Worm (Caenorhabditis elegans) whole organism, early embryonic: Measurements from ENCODE around the gene trk-1.

Source experiments
- B0310.2 ChIP-seq: sonication (generic microtip); optimal IDR thresholded peaks from 2 replicates; lab custom pipeline; 2016; ENCODE audit warnings: mild to moderate bottlenecking, missing genetic modification characterization, missing compliant biosample characterization
- F13C5.2 ChIP-seq: sonication (generic microtip); optimal IDR thresholded peaks from 2 replicates; lab custom pipeline; 2017; ENCODE audit warnings: mild to moderate bottlenecking, missing genetic modification characterization, inconsistent platforms, missing compliant biosample characterization
- aly-1 ChIP-seq: sonication (generic microtip); optimal IDR thresholded peaks from 2 replicates; lab custom pipeline; 2016; ENCODE audit warnings: missing genetic modification characterization, missing compliant biosample characterization
- ama-1 ChIP-seq: fragments of 150-350 bp; optimal IDR thresholded peaks from 2 replicates; lab custom pipeline; 2014
- ceh-13 ChIP-seq: fragments of 200-800 bp; sonication (Bioruptor generic); optimal IDR thresholded peaks from 2 replicates; lab custom pipeline; 2018; ENCODE audit warnings: mild to moderate bottlenecking, missing genetic modification characterization, missing compliant biosample characterization
- ceh-36 ChIP-seq: sonication (generic microtip); optimal IDR thresholded peaks from 2 replicates; lab custom pipeline; 2016; ENCODE audit warnings: missing genetic modification characterization, inconsistent platforms, missing compliant biosample characterization
- ets-7 ChIP-seq: sonication (generic microtip); optimal IDR thresholded peaks from 2 replicates; lab custom pipeline; 2016; ENCODE audit warnings: missing genotype, missing genetic modification characterization, missing compliant biosample characterization
- flt-1 ChIP-seq: fragments of 200-800 bp; sonication (Bioruptor generic); IDR thresholded peaks from 2 replicates; pipeline ENCODE4 v1.3.6; 2022; ENCODE audit warnings: missing genetic modification characterization, missing compliant biosample characterization
- hmbx-1 ChIP-seq: sonication (generic microtip); optimal IDR thresholded peaks from 2 replicates; lab custom pipeline; 2016; ENCODE audit warnings: mild to moderate bottlenecking, missing genetic modification characterization, missing compliant biosample characterization
- hmg-4 ChIP-seq: fragments of 200-800 bp; sonication (Bioruptor generic); optimal IDR thresholded peaks from 2 replicates; lab custom pipeline; 2018; ENCODE audit warnings: mild to moderate bottlenecking, missing genetic modification characterization, missing compliant biosample characterization
- hnd-1 ChIP-seq: sonication (generic microtip); optimal IDR thresholded peaks from 2 replicates; lab custom pipeline; 2016; ENCODE audit warnings: missing genetic modification characterization, missing compliant biosample characterization
- pes-1 ChIP-seq: fragments of 200-800 bp; sonication (Bioruptor generic); IDR thresholded peaks from 2 replicates; pipeline ENCODE4 v1.3.6; 2022; ENCODE audit warnings: missing genetic modification reagents, missing genetic modification characterization, missing compliant biosample characterization
- scrt-1 ChIP-seq: fragments of 200-800 bp; sonication (Bioruptor generic); IDR thresholded peaks from 2 replicates; pipeline ENCODE4 v1.3.6; 2022; ENCODE audit warnings: missing genetic modification characterization, missing compliant biosample characterization
- sea-1 ChIP-seq: fragments of 200-800 bp; sonication (Bioruptor generic); conservative IDR thresholded peaks from 2 replicates; pipeline ENCODE4 v1.3.6; 2022; ENCODE audit warnings: missing genetic modification characterization, missing compliant biosample characterization
- tbx-11 ChIP-seq: fragments of 200-800 bp; sonication (Bioruptor generic); IDR thresholded peaks from 2 replicates; pipeline ENCODE4 v1.3.6; 2022; ENCODE audit warnings: missing genetic modification characterization, missing compliant biosample characterization
- tbx-37 ChIP-seq: fragments of 200-800 bp; sonication (Bioruptor generic); conservative IDR thresholded peaks from 2 replicates; pipeline ENCODE4 v1.3.6; 2022; ENCODE audit warnings: missing genetic modification reagents, missing genetic modification characterization, missing compliant biosample characterization
- tra-4 ChIP-seq: sonication (generic microtip); optimal IDR thresholded peaks from 2 replicates; lab custom pipeline; 2017; ENCODE audit warnings: missing genetic modification characterization, missing compliant biosample characterization

Gene trk-1

DNA sequence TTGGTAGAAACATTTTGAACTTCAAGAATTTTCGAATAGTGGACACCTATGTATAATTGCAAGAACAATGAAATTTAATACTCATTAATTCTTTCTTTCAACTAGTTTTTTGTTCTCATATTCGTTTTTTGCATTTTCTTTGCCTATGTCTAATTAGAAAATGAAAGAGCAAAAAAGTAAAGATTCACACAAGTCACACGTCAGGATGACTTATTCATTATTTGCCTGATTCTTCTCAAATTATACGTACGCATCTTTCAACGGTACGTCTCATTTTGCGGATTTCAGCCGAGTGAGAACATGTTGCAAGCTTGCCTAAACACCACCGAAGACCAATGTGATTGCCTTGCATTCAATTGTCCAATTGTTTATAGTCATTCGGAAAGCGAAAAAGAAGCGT is 29.9 kb upstream of the trk-1 start, which contains the start of gene nmur-1:
nmur-1 (plus strand) TSS at position 301 of the 400 bp plus-strand sequence.
- TF ChIP-seq ama-1 (no peak), tbx-37 (GFP tag; lab: Robert Waterston, UW) (no peak), F13C5.2 (tag; lab: Kevin White, UChicago) (no peak), tbx-11 (GFP tag; lab: Robert Waterston, UW) (no peak), hnd-1 (tag; lab: Kevin White, UChicago) (no peak)

DNA sequence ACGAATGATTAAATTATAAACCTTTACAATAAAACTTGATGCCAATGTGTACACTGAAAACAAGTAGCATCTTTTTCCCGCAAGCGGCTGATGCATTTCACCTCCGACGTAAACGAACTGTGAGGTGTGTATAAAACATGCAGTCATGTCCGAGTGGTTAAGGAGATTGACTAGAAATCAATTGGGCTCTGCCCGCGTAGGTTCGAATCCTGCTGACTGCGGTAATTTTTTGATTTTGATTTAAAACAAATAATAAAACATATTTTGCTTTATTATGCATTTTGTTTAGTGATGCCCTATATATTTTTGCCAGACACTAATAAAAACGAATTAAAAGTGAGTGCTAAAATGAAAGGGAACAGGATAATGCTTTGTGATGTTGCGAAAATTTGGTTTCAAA is 20.7 kb upstream of the trk-1 start:
- TF ChIP-seq hnd-1 (tag; lab: Kevin White, UChicago) (peak; percentile 33), scrt-1 (GFP tag; lab: Robert Waterston, UW) (no peak; the same call in 1 of the 2 replicates), pes-1 (GFP tag; lab: Robert Waterston, UW) (peak; percentile 82), F13C5.2 (tag; lab: Kevin White, UChicago) (peak; percentile 6), ets-7 (tag; lab: Kevin White, UChicago) (peak; percentile 9), tbx-11 (GFP tag; lab: Robert Waterston, UW) (peak; percentile 66; the same call in 1 of the 2 replicates), tbx-37 (GFP tag; lab: Robert Waterston, UW) (no peak), ceh-13 (GFP tag; lab: Kevin White, UChicago) (peak; percentile 54), ceh-36 (tag; lab: Kevin White, UChicago) (peak; percentile 56)

DNA sequence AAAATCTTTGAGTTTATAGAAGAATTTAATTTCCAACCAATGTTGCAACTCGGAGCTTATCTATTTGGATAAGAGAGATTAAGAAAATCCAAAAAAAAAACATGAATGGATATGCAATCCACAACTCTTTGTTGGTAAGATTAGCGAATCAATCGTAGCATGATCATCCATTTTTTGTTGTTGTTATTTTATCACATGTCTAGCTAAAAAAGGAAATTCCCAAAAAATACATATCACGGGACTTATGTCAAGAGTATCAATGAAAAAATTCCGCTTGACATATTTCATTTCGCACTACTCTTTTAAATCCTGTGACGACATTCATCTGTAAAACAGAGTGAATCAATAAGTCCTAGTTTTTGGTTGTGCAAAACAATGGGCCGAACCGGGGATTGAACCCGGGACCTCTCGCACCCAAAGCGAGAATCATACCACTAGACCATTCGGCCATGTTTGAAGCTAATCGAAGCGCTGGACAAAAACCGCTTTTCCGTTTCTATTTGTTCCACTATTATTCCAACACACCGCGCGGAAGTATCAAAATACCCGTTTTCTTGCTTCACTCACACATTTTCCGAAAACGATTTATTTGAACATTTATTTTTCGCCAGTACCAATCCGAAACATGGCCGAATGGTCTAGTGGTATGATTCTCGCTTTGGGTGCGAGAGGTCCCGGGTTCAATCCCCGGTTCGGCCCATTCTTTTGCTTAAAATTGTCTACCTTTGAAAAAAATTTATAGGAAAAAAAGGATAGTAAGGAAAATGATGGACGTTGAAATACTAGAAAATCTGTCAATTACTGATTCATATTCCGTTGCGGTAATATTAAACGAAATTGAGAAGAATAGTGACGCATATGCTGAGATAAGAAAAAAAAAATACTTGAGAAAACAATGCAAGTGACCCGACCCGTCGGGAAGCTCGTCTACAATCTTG is 18.6 kb upstream of the trk-1 start:
- 0 out of 2 replicates have a peak, but pooled peaks have one; percentile 20 for TF ChIP-seq tbx-37 (GFP tag; lab: Robert Waterston, UW)
- no peak for TF ChIP-seq ceh-13 (GFP tag; lab: Kevin White, UChicago)
- TF ChIP-seq hnd-1 (tag; lab: Kevin White, UChicago): peak; percentile 9

DNA sequence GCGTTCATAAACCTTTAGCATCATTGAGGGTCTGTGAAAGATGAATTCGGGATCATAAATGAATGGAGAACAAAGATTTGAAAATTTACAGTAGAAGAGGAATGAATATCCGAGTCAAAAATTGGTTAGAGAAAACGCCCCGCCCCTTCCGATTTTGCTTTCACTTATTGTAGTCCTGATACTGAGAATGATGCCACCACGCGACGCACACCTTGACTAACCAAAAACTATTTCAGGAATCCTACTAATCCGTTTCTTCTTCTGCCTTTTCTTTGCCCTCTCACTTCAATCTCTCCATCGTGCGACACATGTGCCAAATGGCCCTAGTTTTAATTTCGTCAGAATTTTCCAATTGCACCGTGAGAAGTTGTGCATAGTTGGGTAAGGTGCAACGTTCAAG is 12.7 kb upstream of the trk-1 start:
- TF ChIP-seq F13C5.2 (tag; lab: Kevin White, UChicago) (no peak), tra-4 (no peak), hmbx-1 (tag; lab: Kevin White, UChicago) (no peak), tbx-37 (GFP tag; lab: Robert Waterston, UW) (no peak), sea-1 (no peak), hmg-4 (no peak), ets-7 (tag; lab: Kevin White, UChicago) (no peak), aly-1 (no peak), scrt-1 (GFP tag; lab: Robert Waterston, UW) (no peak), B0310.2 (tag; lab: Kevin White, UChicago) (no peak), flt-1 (GFP tag; lab: Robert Waterston, UW) (no peak), hnd-1 (tag; lab: Kevin White, UChicago) (no peak), ama-1 (no peak)

DNA sequence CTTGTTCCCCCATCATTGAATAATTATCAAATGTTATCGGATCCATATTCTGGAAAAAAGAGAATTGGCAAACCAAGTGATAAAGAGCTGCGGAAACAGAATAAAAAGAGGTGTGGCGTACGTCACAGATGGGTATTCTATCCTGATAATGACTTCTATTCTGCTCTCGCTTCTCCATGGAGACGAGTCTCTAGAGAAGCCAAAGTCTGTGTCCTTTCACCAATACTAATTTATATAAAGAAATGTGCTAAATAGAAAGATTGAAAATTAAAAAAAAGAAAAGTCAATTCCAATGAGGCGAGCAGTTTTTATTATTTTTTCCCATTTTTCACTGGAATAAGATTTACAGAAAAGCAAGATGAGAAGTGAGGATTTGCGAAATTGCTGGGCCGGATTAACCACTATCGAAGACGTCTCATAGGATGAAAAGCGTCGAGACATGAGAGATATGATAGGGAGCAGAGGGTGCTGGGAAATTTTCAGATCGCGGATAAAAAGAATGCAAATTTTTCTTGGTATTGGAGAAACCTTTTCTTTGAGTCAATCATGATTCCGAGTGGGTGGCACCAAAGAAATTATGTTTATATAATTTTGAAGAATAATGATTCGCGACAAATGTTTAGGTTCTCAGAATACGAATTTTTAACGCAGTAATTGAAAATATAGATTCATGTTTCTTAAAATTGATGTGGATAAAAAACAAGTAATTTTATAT is 10.5 kb upstream of the trk-1 start, which contains the start of gene aexr-3:
aexr-3 (minus strand) TSS at position 51 of the 715 bp plus-strand sequence.
- TF ChIP-seq scrt-1 (GFP tag; lab: Robert Waterston, UW): no peak
- no peak for TF ChIP-seq pes-1 (GFP tag; lab: Robert Waterston, UW)
- TF ChIP-seq ets-7 (tag; lab: Kevin White, UChicago): no peak
- TF ChIP-seq tra-4: no peak
- no peak for TF ChIP-seq ceh-36 (tag; lab: Kevin White, UChicago)
- TF ChIP-seq hnd-1 (tag; lab: Kevin White, UChicago): no peak
- TF ChIP-seq hmbx-1 (tag; lab: Kevin White, UChicago): no peak
- no peak for TF ChIP-seq flt-1 (GFP tag; lab: Robert Waterston, UW)
- no peak for TF ChIP-seq ceh-13 (GFP tag; lab: Kevin White, UChicago)
- no peak for TF ChIP-seq hmg-4

DNA sequence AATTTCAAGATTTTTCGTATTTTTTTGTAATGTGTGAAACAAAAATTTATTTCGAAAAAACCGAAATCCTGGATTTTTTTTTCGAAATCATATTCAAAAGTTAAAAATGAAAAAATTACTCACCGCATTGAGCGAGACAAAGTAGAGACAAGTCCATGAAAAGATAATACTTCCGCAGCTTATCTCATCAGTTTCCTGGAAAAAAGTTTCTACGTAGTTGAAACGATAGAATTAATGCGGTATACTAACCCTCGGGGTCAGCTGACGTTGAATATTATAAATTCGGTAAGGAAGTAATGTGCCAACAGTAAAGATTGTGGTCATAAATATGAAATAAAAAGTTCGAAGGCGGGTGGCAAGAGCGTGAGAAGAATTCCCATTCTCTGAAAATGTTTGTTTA is 7.2 kb upstream of the trk-1 start:
- no peak for TF ChIP-seq ama-1
- no peak for TF ChIP-seq flt-1 (GFP tag; lab: Robert Waterston, UW)
- no peak for TF ChIP-seq scrt-1 (GFP tag; lab: Robert Waterston, UW)
- TF ChIP-seq pes-1 (GFP tag; lab: Robert Waterston, UW): no peak
- TF ChIP-seq aly-1: no peak
- no peak for TF ChIP-seq sea-1
- TF ChIP-seq tbx-11 (GFP tag; lab: Robert Waterston, UW): no peak
- TF ChIP-seq hmbx-1 (tag; lab: Kevin White, UChicago): no peak
- TF ChIP-seq hnd-1 (tag; lab: Kevin White, UChicago): no peak

DNA sequence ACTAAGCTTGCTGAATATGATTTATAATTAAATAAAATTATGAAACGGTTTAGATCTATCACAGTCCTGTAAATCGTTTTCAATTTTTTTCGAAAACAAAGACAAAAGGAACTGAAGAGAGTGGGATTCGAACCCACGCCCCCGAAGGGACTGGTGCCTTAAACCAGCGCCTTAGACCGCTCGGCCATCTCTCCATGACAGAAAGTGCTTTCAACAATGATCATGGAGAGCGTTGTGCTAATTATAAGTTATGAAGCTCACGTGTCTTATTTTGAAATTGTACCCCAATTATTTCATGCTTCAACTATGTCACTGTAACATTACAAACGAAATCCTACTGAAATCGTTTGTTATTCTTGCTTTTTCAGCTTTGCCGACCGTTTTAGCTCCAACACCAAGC is 5.0 kb upstream of the trk-1 start:
- TF ChIP-seq hmg-4 (no peak), B0310.2 (tag; lab: Kevin White, UChicago) (no peak), F13C5.2 (tag; lab: Kevin White, UChicago) (no peak), ceh-13 (GFP tag; lab: Kevin White, UChicago) (no peak), aly-1 (no peak), hnd-1 (tag; lab: Kevin White, UChicago) (no peak), pes-1 (GFP tag; lab: Robert Waterston, UW) (no peak), sea-1 (no peak), scrt-1 (GFP tag; lab: Robert Waterston, UW) (no peak), ceh-36 (tag; lab: Kevin White, UChicago) (no peak), tbx-11 (GFP tag; lab: Robert Waterston, UW) (no peak)
